Fruit fly (Drosophila melanogaster) whole organism, pupa: ENCODE results near the gene mfas.

Experiments
- CG12605 ChIP-seq: fragments of 200-800 bp; sonication (Bioruptor generic); IDR thresholded peaks from 2 replicates; pipeline ENCODE4 v1.3.6; 2022; ENCODE audit warnings: missing biosample characterization, missing genetic modification characterization
- CG13204 ChIP-seq: fragments of 200-800 bp; sonication (Bioruptor generic); optimal IDR thresholded peaks from 2 replicates; lab custom pipeline; 2018; ENCODE audit warnings: missing biosample characterization, mild to moderate bottlenecking, missing genetic modification characterization, moderate library complexity
- CG32121 ChIP-seq: fragments of 200-800 bp; sonication (Bioruptor generic); IDR thresholded peaks from 2 replicates; pipeline ENCODE4 v1.3.6; 2022; ENCODE audit warnings: missing biosample characterization, missing genetic modification characterization
- CG4496 ChIP-seq: fragments of 200-800 bp; sonication (Bioruptor generic); IDR thresholded peaks from 3 replicates; pipeline ENCODE4 v1.3.6; 2022; ENCODE audit warnings: missing biosample characterization, missing genetic modification characterization
- CG8301 ChIP-seq: fragments of 200-800 bp; sonication (Bioruptor generic); optimal IDR thresholded peaks from 2 replicates; lab custom pipeline; 2018; ENCODE audit warnings: missing biosample characterization, mild to moderate bottlenecking, missing genetic modification characterization
- EcR ChIP-seq: fragments of 200-800 bp; sonication (Bioruptor generic); optimal IDR thresholded peaks from 3 replicates; lab custom pipeline; 2019; ENCODE audit warnings: missing biosample characterization, missing genetic modification characterization, mild to moderate bottlenecking, moderate library complexity, missing genetic modification reagents
- Ets98B ChIP-seq: fragments of 200-800 bp; sonication (Bioruptor generic); IDR thresholded peaks from 2 replicates; pipeline ENCODE4 v1.3.6; 2022; ENCODE audit warnings: missing biosample characterization, missing genetic modification characterization
- Snoo ChIP-seq: fragments of 200-800 bp; sonication (Bioruptor generic); optimal IDR thresholded peaks from 3 replicates; lab custom pipeline; 2017; ENCODE audit warnings: missing biosample characterization, mild to moderate bottlenecking, missing genetic modification characterization, inconsistent platforms

- TF ChIP-seq Snoo (tag; lab: Kevin White, UChicago) (no peak), CG12605 (GFP tag; lab: Robert Waterston, UW) (no peak), CG13204 (GFP tag; lab: Kevin White, UChicago) (no peak), CG8301 (tag; lab: Kevin White, UChicago) (no peak), CG32121 (GFP tag; lab: Robert Waterston, UW) (no peak), CG4496 (no peak), EcR (GFP tag; lab: Kevin White, UChicago) (no peak), Ets98B (GFP tag; lab: Robert Waterston, UW) (no peak)
These were observed 8.7 kb downstream of the mfas start, which contains the start of gene CG3397 for dm6 chr3R:11984441-11984840.
